Worm (Caenorhabditis elegans): Measurements from ENCODE around the gene M03E7.1.
"Not testable (repeated sequence)": the region's sequence is repeated elsewhere in the genome, so short reads cannot be mapped to it uniquely, and the experiment has no call there.

- not testable (repeated sequence) for TF ChIP-seq lsy-2 (tag; optimal IDR thresholded peaks at IDR 0.05); elt-3 (tag; optimal IDR thresholded peaks at IDR 0.05); ama-1 (optimal IDR thresholded peaks at IDR 0.05); crh-2 (tag; optimal IDR thresholded peaks at IDR 0.05); blmp-1 (tag; optimal IDR thresholded peaks at IDR 0.05; ENCODE audit: insufficient read depth); R02D3.7 (tag; optimal IDR thresholded peaks at IDR 0.05); nhr-23 (tag; optimal IDR thresholded peaks at IDR 0.05); zag-1 (tag; optimal IDR thresholded peaks at IDR 0.05)
Observed at ce11 chrV:5663317-5663716, 41.8 kb downstream of the M03E7.1 start, which contains the start of gene C14C11.1.
